Worm (Caenorhabditis elegans) whole organism, late embryonic: ENCODE results near the gene F13B12.6.

Experiments
- C08G9.2 ChIP-seq: sonication (generic microtip); optimal IDR thresholded peaks from 2 replicates; lab custom pipeline; 2016; ENCODE audit warnings: mild to moderate bottlenecking, missing genetic modification characterization, moderate library complexity, missing compliant biosample characterization
- F13H6.1 ChIP-seq: sonication (generic microtip); optimal IDR thresholded peaks from 2 replicates; lab custom pipeline; 2016; ENCODE audit warnings: missing genetic modification characterization, missing compliant biosample characterization
- ama-1 ChIP-seq: fragments of 150-350 bp; optimal IDR thresholded peaks from 2 replicates; lab custom pipeline; 2014
- ceh-9 ChIP-seq: sonication (generic microtip); optimal IDR thresholded peaks from 2 replicates; lab custom pipeline; 2016; ENCODE audit warnings: mild to moderate bottlenecking, missing genetic modification characterization, inconsistent platforms, missing compliant biosample characterization
- dve-1 ChIP-seq: sonication (generic microtip); optimal IDR thresholded peaks from 2 replicates; lab custom pipeline; 2017; ENCODE audit warnings: antibody characterized with exemption, mild to moderate bottlenecking, missing genetic modification characterization, missing compliant biosample characterization
- lin-11 ChIP-seq: fragments of 200-800 bp; sonication (Bioruptor generic); optimal IDR thresholded peaks from 2 replicates; lab custom pipeline; 2018; ENCODE audit warnings: mild to moderate bottlenecking, missing genetic modification characterization, missing compliant biosample characterization
- nhr-11 ChIP-seq: fragments of 150-350 bp; optimal IDR thresholded peaks from 2 replicates; lab custom pipeline; 2014; ENCODE audit warnings: missing biosample characterization, missing genetic modification characterization
- nhr-232 ChIP-seq: sonication (generic microtip); optimal IDR thresholded peaks from 2 replicates; lab custom pipeline; 2016; ENCODE audit warnings: missing genetic modification characterization, missing compliant biosample characterization
- pha-4 ChIP-seq: fragments of 150-350 bp; optimal IDR thresholded peaks from 2 replicates; lab custom pipeline; 2018; ENCODE audit warnings: missing biosample characterization, missing genetic modification reagents, missing genetic modification characterization
- pqm-1 ChIP-seq: sonication (generic microtip); optimal IDR thresholded peaks from 2 replicates; lab custom pipeline; 2016; ENCODE audit warnings: missing genetic modification characterization, missing compliant biosample characterization

DNA sequence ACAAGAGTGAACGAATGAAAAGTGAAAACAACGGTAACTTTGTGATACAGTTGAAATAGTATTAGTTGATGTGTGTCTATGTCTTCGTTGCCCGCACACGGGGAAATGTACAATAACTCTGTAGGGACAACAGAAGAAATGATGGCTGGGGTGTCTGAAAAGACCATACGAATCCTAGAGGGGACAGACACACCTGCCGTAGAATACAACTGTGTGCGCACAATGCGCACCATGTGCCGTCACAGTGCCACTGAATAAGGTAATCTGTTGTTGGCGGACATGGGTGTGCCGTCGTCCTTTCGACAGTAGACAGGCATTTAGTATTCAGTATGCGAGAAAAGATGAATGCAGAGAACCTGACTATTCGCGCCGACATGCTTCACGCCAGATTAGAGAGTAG, 3.6 kb upstream of the F13B12.6 start:
- TF ChIP-seq ama-1 (lab: Kevin White, UChicago) (no peak), pha-4 (tag; lab: Kevin White, UChicago) (no peak), ceh-9 (tag; lab: Kevin White, UChicago) (no peak), F13H6.1 (tag; lab: Kevin White, UChicago) (no peak), dve-1 (no peak), nhr-11 (tag; lab: Kevin White, UChicago) (no peak), nhr-232 (tag; lab: Kevin White, UChicago) (no peak), lin-11 (tag; lab: Kevin White, UChicago) (no peak), pqm-1 (no peak), C08G9.2 (no peak)
